Worm (Caenorhabditis elegans) whole organism, late embryonic: ENCODE results near the gene str-94.

Source experiments
- ama-1 ChIP-seq: fragments of 150-350 bp; optimal IDR thresholded peaks from 2 replicates; lab custom pipeline; 2014
- ceh-19 ChIP-seq: fragments of 200-800 bp; sonication (Bioruptor generic); optimal IDR thresholded peaks from 2 replicates; lab custom pipeline; 2018; ENCODE audit warnings: mild to moderate bottlenecking, missing genetic modification characterization, missing compliant biosample characterization
- ceh-9 ChIP-seq: sonication (generic microtip); optimal IDR thresholded peaks from 2 replicates; lab custom pipeline; 2016; ENCODE audit warnings: mild to moderate bottlenecking, missing genetic modification characterization, inconsistent platforms, missing compliant biosample characterization
- elt-2 ChIP-seq: sonication (generic microtip); optimal IDR thresholded peaks from 2 replicates; lab custom pipeline; 2016; ENCODE audit warnings: missing genetic modification reagents, missing genetic modification characterization, missing compliant biosample characterization
- fax-1 ChIP-seq: sonication (generic microtip); optimal IDR thresholded peaks from 2 replicates; lab custom pipeline; 2016; ENCODE audit warnings: missing genotype, missing genetic modification characterization, missing compliant biosample characterization
- nhr-232 ChIP-seq: sonication (generic microtip); optimal IDR thresholded peaks from 2 replicates; lab custom pipeline; 2016; ENCODE audit warnings: missing genetic modification characterization, missing compliant biosample characterization
- pag-3 ChIP-seq: sonication (generic microtip); optimal IDR thresholded peaks from 2 replicates; lab custom pipeline; 2016; ENCODE audit warnings: missing compliant biosample characterization, missing genetic modification characterization, borderline replicate concordance
- pha-4 ChIP-seq: fragments of 150-350 bp; optimal IDR thresholded peaks from 2 replicates; lab custom pipeline; 2018; ENCODE audit warnings: missing biosample characterization, missing genetic modification reagents, missing genetic modification characterization
- pqm-1 ChIP-seq: sonication (generic microtip); optimal IDR thresholded peaks from 2 replicates; lab custom pipeline; 2016; ENCODE audit warnings: missing genetic modification characterization, missing compliant biosample characterization
- sox-2 ChIP-seq: fragments of 200-800 bp; sonication (Bioruptor generic); IDR thresholded peaks from 2 replicates; pipeline ENCODE4 v1.3.6; 2022; ENCODE audit warnings: missing genetic modification reagents, missing genetic modification characterization, missing compliant biosample characterization
- tbx-2 ChIP-seq: sonication (generic microtip); optimal IDR thresholded peaks from 2 replicates; lab custom pipeline; 2016; ENCODE audit warnings: missing genetic modification characterization, missing compliant biosample characterization
- ztf-16 ChIP-seq: sonication (generic microtip); optimal IDR thresholded peaks from 2 replicates; lab custom pipeline; 2017; ENCODE audit warnings: missing genetic modification characterization, missing compliant biosample characterization

DNA sequence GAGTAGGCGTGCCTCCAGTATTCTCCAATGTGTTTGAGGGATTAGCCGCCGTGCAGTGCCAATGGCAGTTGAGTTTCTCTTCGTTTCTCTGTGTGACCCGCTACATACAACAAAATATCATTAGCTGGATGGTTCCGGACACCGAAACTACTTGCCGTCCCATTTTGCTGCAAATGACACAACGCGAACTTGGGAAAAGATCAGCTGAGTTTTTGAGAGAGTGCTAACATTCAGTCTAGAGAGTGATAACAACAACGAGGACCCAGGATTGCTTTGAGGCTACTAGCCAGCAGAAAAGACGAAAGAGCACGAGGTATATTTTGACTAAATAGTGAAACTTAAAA, 29.7 kb downstream of the str-94 start:
- TF ChIP-seq ama-1 (lab: Kevin White, UChicago): no peak
- TF ChIP-seq ceh-9 (tag; lab: Kevin White, UChicago): no peak
- TF ChIP-seq fax-1: no peak
- no peak for TF ChIP-seq sox-2
- TF ChIP-seq elt-2 (tag; lab: Kevin White, UChicago): no peak
- TF ChIP-seq ztf-16 (tag; lab: Kevin White, UChicago): no peak
- no peak for TF ChIP-seq ceh-19 (GFP tag; lab: Kevin White, UChicago)
- TF ChIP-seq pha-4: no peak
- no peak for TF ChIP-seq pag-3 (tag; lab: Kevin White, UChicago)
- TF ChIP-seq nhr-232: no peak
- TF ChIP-seq tbx-2: no peak
- no peak for TF ChIP-seq pqm-1 (tag; lab: Kevin White, UChicago)
